Worm (Caenorhabditis elegans): ENCODE measurements around the gene mgl-1.

DNA sequence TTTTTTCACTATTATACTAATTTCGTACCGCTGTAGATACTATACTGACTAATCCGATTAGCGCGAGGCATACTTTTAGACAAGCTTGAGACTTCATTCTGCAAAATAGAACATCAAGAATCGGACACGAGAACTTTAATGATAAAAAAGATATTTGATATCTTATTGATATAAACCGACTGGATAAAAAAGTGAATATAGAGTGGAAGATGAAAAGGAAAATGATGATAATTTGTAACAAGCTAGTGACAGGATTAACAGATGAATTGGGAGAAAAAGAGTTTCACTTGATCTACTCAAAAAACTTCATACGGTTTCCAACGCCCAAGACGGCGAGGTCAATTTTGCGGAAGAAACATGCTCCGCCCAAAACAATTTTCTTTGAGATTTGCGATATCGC is 27.1 kb downstream of the mgl-1 start, which contains the start of gene nas-37:
- no peak for TF ChIP-seq klf-2 (GFP tag; conservative IDR thresholded peaks at IDR 0.05)
- no peak for TF ChIP-seq ztf-23 (GFP tag; IDR thresholded peaks at IDR 0.05)
- TF ChIP-seq med-1 (GFP tag; optimal IDR thresholded peaks at IDR 0.05; ENCODE audit: insufficient read depth), result no peak
- no peak for TF ChIP-seq flt-1 (GFP tag; IDR thresholded peaks at IDR 0.05)
- no peak for TF ChIP-seq tab-1 (GFP tag; IDR thresholded peaks at IDR 0.05)
- no peak for TF ChIP-seq ref-1 (GFP tag; conservative IDR thresholded peaks at IDR 0.05)
- TF ChIP-seq cog-1 (tag; optimal IDR thresholded peaks at IDR 0.05), result no peak

All from whole organism, midembryonic.